Fruit fly (Drosophila melanogaster): ENCODE data around the gene CG14285.

CG14285 gene

dm6 chr3R:18991721-18992120 lies 33.2 kb upstream of the CG14285 start:
- TF ChIP-seq insv (optimal IDR thresholded peaks at IDR 0.05) (no peak), Sin3A (optimal IDR thresholded peaks at IDR 0.05) (no peak), h (optimal IDR thresholded peaks at IDR 0.05) (no peak), ttk (optimal IDR thresholded peaks at IDR 0.05) (no peak), Myc (optimal IDR thresholded peaks at IDR 0.05) (no peak), psq (optimal IDR thresholded peaks at IDR 0.05) (no peak)

- TF ChIP-seq insv (optimal IDR thresholded peaks at IDR 0.05) (no peak), ttk (optimal IDR thresholded peaks at IDR 0.05) (no peak), psq (optimal IDR thresholded peaks at IDR 0.05) (no peak), Myc (optimal IDR thresholded peaks at IDR 0.05) (no peak), h (optimal IDR thresholded peaks at IDR 0.05) (no peak), Sin3A (optimal IDR thresholded peaks at IDR 0.05) (no peak)
These were observed 31.7 kb upstream of the CG14285 start for dm6 chr3R:18993159-18993558.

dm6 chr3R:18995556-18996272 lies 29.2 kb upstream of the CG14285 start:
- no peak for TF ChIP-seq Sin3A (optimal IDR thresholded peaks at IDR 0.05)
- TF ChIP-seq Myc (optimal IDR thresholded peaks at IDR 0.05), result no peak
- TF ChIP-seq h (optimal IDR thresholded peaks at IDR 0.05), result no peak
- no peak for TF ChIP-seq insv (optimal IDR thresholded peaks at IDR 0.05)

DNA sequence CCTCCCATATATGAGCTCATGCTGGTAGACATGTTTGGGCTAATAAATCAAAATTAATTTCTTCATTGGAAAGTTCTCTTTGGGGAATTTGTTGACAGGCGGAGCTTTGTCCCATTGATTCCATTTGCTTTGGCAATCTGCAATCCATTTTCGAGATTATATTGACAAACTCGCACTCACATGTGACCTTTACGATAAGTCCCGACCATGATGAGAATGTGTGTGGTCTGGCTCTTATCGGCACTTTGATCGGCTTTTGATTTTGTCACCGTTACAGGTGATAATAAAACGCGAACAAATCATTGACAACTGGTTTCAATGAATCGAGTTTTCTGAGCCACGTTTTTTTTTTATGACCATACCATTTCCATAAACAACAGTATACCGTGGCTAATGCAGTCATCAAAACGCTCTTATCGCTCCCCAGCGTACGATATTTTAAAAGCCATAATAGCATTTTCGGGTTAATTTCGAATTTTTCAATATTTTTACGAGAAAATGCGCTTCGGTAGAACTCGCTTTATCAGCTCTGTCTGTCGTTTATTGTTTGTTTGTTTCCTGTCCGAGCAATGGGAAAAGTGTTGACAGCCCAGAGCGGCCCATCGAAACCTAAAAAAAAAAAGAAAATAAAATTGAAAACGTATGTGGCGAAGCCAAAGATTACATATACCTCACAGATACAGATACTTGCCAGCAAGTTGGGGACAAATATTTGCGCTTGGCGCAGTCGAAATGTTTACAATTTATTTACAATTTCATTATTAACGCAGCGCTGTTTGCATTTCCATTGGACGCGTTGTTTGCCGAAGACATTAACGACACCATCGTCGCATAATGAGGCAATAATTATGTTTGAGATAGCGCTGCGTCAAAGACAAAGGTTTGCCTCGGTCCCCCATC lies 27.3 kb upstream of the CG14285 start:
- no peak for TF ChIP-seq insv (optimal IDR thresholded peaks at IDR 0.05)
- TF ChIP-seq psq (optimal IDR thresholded peaks at IDR 0.05), result no peak
- TF ChIP-seq h (optimal IDR thresholded peaks at IDR 0.05), result no peak
- TF ChIP-seq ttk (optimal IDR thresholded peaks at IDR 0.05), result no peak
- TF ChIP-seq Myc (optimal IDR thresholded peaks at IDR 0.05), result no peak
- no peak for TF ChIP-seq Sin3A (optimal IDR thresholded peaks at IDR 0.05)

DNA sequence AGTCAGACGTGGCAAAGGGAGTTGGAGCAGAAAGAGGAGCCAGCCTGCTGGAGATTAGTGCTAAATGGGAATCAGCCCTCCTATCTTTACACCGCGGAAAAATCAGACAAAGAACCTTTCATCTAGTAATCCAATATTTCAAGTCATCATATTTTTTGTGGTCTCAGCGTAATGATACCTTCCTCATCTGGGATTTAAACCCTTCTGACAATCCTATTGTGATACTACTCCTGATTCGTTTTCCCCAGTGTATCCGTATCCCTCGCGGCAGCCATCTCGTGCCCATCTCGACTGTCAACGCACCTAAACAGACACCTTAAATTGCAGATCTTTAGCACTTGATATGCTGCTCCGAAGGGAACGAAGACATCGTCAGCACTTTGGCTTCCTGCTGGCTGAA lies 26.5 kb upstream of the CG14285 start:
- TF ChIP-seq psq (optimal IDR thresholded peaks at IDR 0.05), result no peak
- no peak for TF ChIP-seq Sin3A (optimal IDR thresholded peaks at IDR 0.05)
- no peak for TF ChIP-seq Myc (optimal IDR thresholded peaks at IDR 0.05)
- TF ChIP-seq ttk (optimal IDR thresholded peaks at IDR 0.05), result no peak
- TF ChIP-seq insv (optimal IDR thresholded peaks at IDR 0.05), result no peak
- no peak for TF ChIP-seq h (optimal IDR thresholded peaks at IDR 0.05)

DNA sequence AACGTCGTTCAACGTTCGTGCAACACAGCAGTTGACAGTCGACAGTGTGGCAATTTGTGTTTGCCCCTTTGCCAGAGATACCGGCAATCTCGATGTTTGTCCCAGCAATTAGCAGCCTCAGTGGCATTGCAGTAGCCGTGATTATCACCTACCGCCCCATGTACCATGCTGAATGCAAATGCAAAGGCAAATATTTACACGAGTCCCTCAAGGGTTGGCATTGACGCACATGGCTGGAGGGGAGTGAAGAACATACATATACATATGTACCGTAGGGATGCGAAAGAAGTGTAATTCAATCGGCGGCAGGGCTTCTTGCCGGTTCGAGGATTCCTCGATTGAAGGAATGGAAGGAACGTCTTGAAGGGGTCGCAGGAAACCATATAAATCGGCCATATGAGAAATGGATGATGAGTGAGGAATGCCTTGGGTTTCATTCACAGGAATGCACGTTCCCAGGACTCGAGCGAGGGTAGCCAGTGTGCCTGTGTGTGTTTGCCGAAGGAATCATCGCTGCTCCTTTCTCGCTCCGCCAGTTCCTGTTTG lies 24.9 kb upstream of the CG14285 start:
- TF ChIP-seq insv (optimal IDR thresholded peaks at IDR 0.05), result no peak
- TF ChIP-seq h (optimal IDR thresholded peaks at IDR 0.05), result no peak
- no peak for TF ChIP-seq psq (optimal IDR thresholded peaks at IDR 0.05)
- no peak for TF ChIP-seq ttk (optimal IDR thresholded peaks at IDR 0.05)
- no peak for TF ChIP-seq Myc (optimal IDR thresholded peaks at IDR 0.05)
- TF ChIP-seq Sin3A (optimal IDR thresholded peaks at IDR 0.05), result no peak

DNA sequence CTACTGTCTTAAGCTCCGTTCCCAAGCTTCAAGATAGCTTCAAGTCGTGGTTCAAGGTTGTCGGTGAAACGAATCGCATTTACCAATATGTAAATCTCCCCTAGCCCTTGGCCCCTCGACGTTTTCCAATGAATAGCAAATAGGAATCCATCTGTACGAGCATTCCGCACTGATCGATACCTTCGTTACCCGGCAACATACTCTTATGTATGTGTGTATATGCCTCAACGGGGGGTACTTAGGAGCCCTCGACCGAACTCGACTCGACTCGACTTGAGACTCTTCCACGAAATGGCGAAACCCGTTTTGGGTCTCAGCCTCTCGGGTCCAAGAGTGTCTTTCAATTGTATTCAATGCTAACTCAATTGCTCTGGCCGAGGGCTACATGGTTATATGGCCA lies 23.2 kb upstream of the CG14285 start:
- no peak for TF ChIP-seq h (optimal IDR thresholded peaks at IDR 0.05)
- no peak for TF ChIP-seq Myc (optimal IDR thresholded peaks at IDR 0.05)
- no peak for TF ChIP-seq ttk (optimal IDR thresholded peaks at IDR 0.05)
- TF ChIP-seq insv (optimal IDR thresholded peaks at IDR 0.05), result no peak
- TF ChIP-seq psq (optimal IDR thresholded peaks at IDR 0.05), result no peak
- no peak for TF ChIP-seq Sin3A (optimal IDR thresholded peaks at IDR 0.05)

dm6 chr3R:19010923-19011322 lies 14.0 kb upstream of the CG14285 start:
- TF ChIP-seq Sin3A (optimal IDR thresholded peaks at IDR 0.05), result no peak
- TF ChIP-seq Myc (optimal IDR thresholded peaks at IDR 0.05), result no peak
- TF ChIP-seq insv (optimal IDR thresholded peaks at IDR 0.05), result no peak
- TF ChIP-seq h (optimal IDR thresholded peaks at IDR 0.05), result no peak
- no peak for TF ChIP-seq ttk (optimal IDR thresholded peaks at IDR 0.05)
- TF ChIP-seq psq (optimal IDR thresholded peaks at IDR 0.05), result no peak

dm6 chr3R:19011885-19012284 lies 13.0 kb upstream of the CG14285 start:
- TF ChIP-seq ttk (optimal IDR thresholded peaks at IDR 0.05) (no peak), h (optimal IDR thresholded peaks at IDR 0.05) (no peak), Myc (optimal IDR thresholded peaks at IDR 0.05) (no peak), insv (optimal IDR thresholded peaks at IDR 0.05) (no peak), Sin3A (optimal IDR thresholded peaks at IDR 0.05) (no peak), psq (optimal IDR thresholded peaks at IDR 0.05) (no peak)

DNA sequence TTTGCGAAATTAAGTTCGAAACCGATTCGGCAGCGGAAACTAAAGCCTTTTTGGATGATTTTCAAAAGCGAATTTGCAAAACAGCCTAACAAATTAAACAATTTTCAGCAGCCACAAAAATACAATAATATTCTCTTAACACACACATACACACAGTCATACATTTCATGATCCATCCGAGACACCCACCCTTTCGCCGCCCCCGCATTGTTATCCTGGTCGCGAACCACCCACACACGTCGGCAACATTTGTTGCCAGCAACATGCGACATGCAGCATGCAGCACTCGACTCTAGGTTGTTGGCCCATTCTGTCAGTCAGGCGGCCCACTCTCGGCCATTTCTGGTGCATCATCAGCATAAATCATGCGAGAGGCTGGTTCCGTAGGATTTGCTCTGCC lies 10.9 kb upstream of the CG14285 start:
- TF ChIP-seq psq (optimal IDR thresholded peaks at IDR 0.05), result no peak
- no peak for TF ChIP-seq Myc (optimal IDR thresholded peaks at IDR 0.05)
- TF ChIP-seq h (optimal IDR thresholded peaks at IDR 0.05), result no peak
- no peak for TF ChIP-seq ttk (optimal IDR thresholded peaks at IDR 0.05)
- TF ChIP-seq insv (optimal IDR thresholded peaks at IDR 0.05), result no peak
- no peak for TF ChIP-seq Sin3A (optimal IDR thresholded peaks at IDR 0.05)

dm6 chr3R:19014742-19015422 lies 10.0 kb upstream of the CG14285 start:
- TF ChIP-seq Sin3A (optimal IDR thresholded peaks at IDR 0.05) (no peak), h (optimal IDR thresholded peaks at IDR 0.05) (no peak), ttk (optimal IDR thresholded peaks at IDR 0.05) (no peak), Myc (optimal IDR thresholded peaks at IDR 0.05) (no peak), psq (optimal IDR thresholded peaks at IDR 0.05) (no peak), insv (optimal IDR thresholded peaks at IDR 0.05) (no peak)
